Worm (Caenorhabditis elegans) whole organism, L3 larva: ENCODE results near the gene pdr-1.

Experiments used
- ZK546.5 ChIP-seq: sonication (generic microtip); optimal IDR thresholded peaks from 2 replicates; lab custom pipeline; 2017; ENCODE audit warnings: missing biosample characterization, missing genetic modification characterization
- aly-2 ChIP-seq: fragments of 150-350 bp; optimal IDR thresholded peaks from 2 replicates; lab custom pipeline; 2014; ENCODE audit warnings: missing biosample characterization, missing genetic modification characterization
- ama-1 ChIP-seq: fragments of 150-350 bp; optimal IDR thresholded peaks from 2 replicates; lab custom pipeline; 2018
- ceh-28 ChIP-seq: fragments of 150-350 bp; optimal IDR thresholded peaks from 2 replicates; lab custom pipeline; 2014; ENCODE audit warnings: missing biosample characterization, missing genetic modification reagents, missing genetic modification characterization
- ceh-82 ChIP-seq: fragments of 150-350 bp; optimal IDR thresholded peaks from 2 replicates; lab custom pipeline; 2014; ENCODE audit warnings: missing biosample characterization, missing genetic modification characterization
- daf-12 ChIP-seq: fragments of 150-350 bp; optimal IDR thresholded peaks from 2 replicates; lab custom pipeline; 2014; ENCODE audit warnings: missing biosample characterization, missing genetic modification reagents, missing genetic modification characterization
- egl-27 ChIP-seq: sonication (generic microtip); optimal IDR thresholded peaks from 4 replicates; lab custom pipeline; 2017; ENCODE audit warnings: missing biosample characterization, missing genetic modification reagents, missing genetic modification characterization
- elt-1 ChIP-seq: fragments of 150-350 bp; optimal IDR thresholded peaks from 2 replicates; lab custom pipeline; 2014; ENCODE audit warnings: missing biosample characterization, missing genetic modification characterization
- elt-2 ChIP-seq: sonication (generic microtip); optimal IDR thresholded peaks from 2 replicates; lab custom pipeline; 2016; ENCODE audit warnings: missing genetic modification reagents, mild to moderate bottlenecking, missing genetic modification characterization, missing compliant biosample characterization
- elt-3 ChIP-seq, 3 experiments: fragments of 150-350 bp in 1 of 3; sonication (generic microtip) in 2 of 3; optimal IDR thresholded peaks; 2 replicates in 2 of 3; 4 replicates in 1 of 3; lab custom pipeline; 2014 to 2017; ENCODE audit warnings: missing biosample characterization in 3 of 3, missing genetic modification characterization in 3 of 3
- eor-1 ChIP-seq, 2 experiments: fragments of 150-350 bp; optimal IDR thresholded peaks; 2 replicates each; lab custom pipeline; 2014 to 2018; ENCODE audit warnings: missing biosample characterization in 2 of 2, missing genetic modification characterization in 2 of 2
- fkh-2 ChIP-seq: fragments of 150-350 bp; optimal IDR thresholded peaks from 2 replicates; lab custom pipeline; 2014; ENCODE audit warnings: missing biosample characterization, missing genetic modification reagents, missing genetic modification characterization
- fos-1 ChIP-seq: fragments of 150-350 bp; optimal IDR thresholded peaks from 2 replicates; lab custom pipeline; 2014; ENCODE audit warnings: missing biosample characterization, missing genetic modification characterization
- hmg-11 ChIP-seq: sonication (generic microtip); optimal IDR thresholded peaks from 2 replicates; lab custom pipeline; 2016; ENCODE audit warnings: missing genetic modification characterization, missing compliant biosample characterization
- jun-1 ChIP-seq: fragments of 150-350 bp; optimal IDR thresholded peaks from 2 replicates; lab custom pipeline; 2014; ENCODE audit warnings: missing biosample characterization, missing genetic modification reagents, missing genetic modification characterization
- lin-15B ChIP-seq: fragments of 150-350 bp; optimal IDR thresholded peaks from 2 replicates; lab custom pipeline; 2014; ENCODE audit warnings: missing biosample characterization, missing genetic modification characterization
- lin-39 ChIP-seq: fragments of 150-350 bp; optimal IDR thresholded peaks from 2 replicates; lab custom pipeline; 2018; ENCODE audit warnings: missing biosample characterization, missing genetic modification reagents, missing genetic modification characterization
- lsy-12 ChIP-seq: sonication (generic microtip); optimal IDR thresholded peaks from 2 replicates; lab custom pipeline; 2016; ENCODE audit warnings: mild to moderate bottlenecking, missing genetic modification characterization, missing compliant biosample characterization
- mdl-1 ChIP-seq: fragments of 150-350 bp; optimal IDR thresholded peaks from 2 replicates; lab custom pipeline; 2014; ENCODE audit warnings: missing biosample characterization, missing genetic modification characterization
- mml-1 ChIP-seq: fragments of 150-350 bp; sonication (generic microtip); optimal IDR thresholded peaks from 3 replicates; lab custom pipeline; 2014; ENCODE audit warnings: missing biosample characterization, missing genetic modification characterization
- nfya-1 ChIP-seq: sonication (generic microtip); optimal IDR thresholded peaks from 2 replicates; lab custom pipeline; 2017; ENCODE audit warnings: missing genetic modification characterization, mild to moderate bottlenecking, missing compliant biosample characterization, antibody characterized with exemption, moderate library complexity; ENCODE audit not compliant: insufficient read depth
- nhr-11 ChIP-seq: fragments of 150-350 bp; optimal IDR thresholded peaks from 2 replicates; lab custom pipeline; 2014; ENCODE audit warnings: missing biosample characterization, missing genetic modification characterization
- nhr-23 ChIP-seq: fragments of 150-350 bp; optimal IDR thresholded peaks from 2 replicates; lab custom pipeline; 2014; ENCODE audit warnings: missing biosample characterization, missing genetic modification reagents, missing genetic modification characterization
- nhr-43 ChIP-seq: sonication (generic microtip); optimal IDR thresholded peaks from 2 replicates; lab custom pipeline; 2016; ENCODE audit warnings: mild to moderate bottlenecking, missing genetic modification characterization, missing compliant biosample characterization; ENCODE audit not compliant: poor library complexity, severe bottlenecking
- nhr-67 ChIP-seq: fragments of 150-350 bp; optimal IDR thresholded peaks from 2 replicates; lab custom pipeline; 2014; ENCODE audit warnings: missing biosample characterization, missing genetic modification characterization
- nhr-76 ChIP-seq: fragments of 150-350 bp; sonication (generic microtip); optimal IDR thresholded peaks from 5 replicates; lab custom pipeline; 2014; ENCODE audit warnings: missing biosample characterization, missing genetic modification characterization
- nhr-77 ChIP-seq: fragments of 150-350 bp; optimal IDR thresholded peaks from 2 replicates; lab custom pipeline; 2014; ENCODE audit warnings: missing biosample characterization, missing genetic modification characterization
- pha-4 ChIP-seq: fragments of 150-350 bp; optimal IDR thresholded peaks from 2 replicates; lab custom pipeline; 2014; ENCODE audit warnings: missing biosample characterization, missing genetic modification reagents, missing genetic modification characterization
- pqm-1 ChIP-seq: fragments of 150-350 bp; optimal IDR thresholded peaks from 2 replicates; lab custom pipeline; 2017; ENCODE audit warnings: missing biosample characterization, missing genetic modification characterization, inconsistent platforms
- skn-1 ChIP-seq: fragments of 150-350 bp; optimal IDR thresholded peaks from 2 replicates; lab custom pipeline; 2014; ENCODE audit warnings: missing biosample characterization, missing genetic modification characterization
- snpc-4 ChIP-seq: fragments of 150-350 bp; optimal IDR thresholded peaks from 2 replicates; lab custom pipeline; 2014; ENCODE audit warnings: missing biosample characterization, missing genetic modification characterization
- tbx-2 ChIP-seq: sonication (generic microtip); optimal IDR thresholded peaks from 2 replicates; lab custom pipeline; 2016; ENCODE audit warnings: mild to moderate bottlenecking, missing genetic modification characterization, missing compliant biosample characterization
- unc-39 ChIP-seq: sonication (generic microtip); optimal IDR thresholded peaks from 4 replicates; lab custom pipeline; 2017; ENCODE audit warnings: missing biosample characterization, missing genetic modification characterization
- zag-1 ChIP-seq: fragments of 150-350 bp; optimal IDR thresholded peaks from 2 replicates; lab custom pipeline; 2014; ENCODE audit warnings: missing biosample characterization, missing genetic modification characterization
- ztf-11 ChIP-seq: fragments of 150-350 bp; optimal IDR thresholded peaks from 2 replicates; lab custom pipeline; 2014; ENCODE audit warnings: missing biosample characterization, missing genetic modification characterization
- ztf-4 ChIP-seq: fragments of 150-350 bp; optimal IDR thresholded peaks from 2 replicates; lab custom pipeline; 2014; ENCODE audit warnings: missing biosample characterization, missing genetic modification characterization

pdr-1 gene

ce11 chrIII:13762046-13762445 lies 9.3 kb upstream of the pdr-1 start, which contains the start of gene dbn-1:
TSS of gene dbn-1 (minus strand) at chrIII:13762069.
- no peak for TF ChIP-seq hmg-11 (tag; lab: Kevin White, UChicago)
- no peak for TF ChIP-seq pha-4 (tag; lab: Kevin White, UChicago)
- peak; percentile 63 for TF ChIP-seq pqm-1
- TF ChIP-seq tbx-2 (tag; lab: Kevin White, UChicago): no peak
- no peak for TF ChIP-seq nhr-77 (tag; lab: Kevin White, UChicago)
- TF ChIP-seq mml-1 (tag; lab: Kevin White, UChicago): no peak
- no peak for TF ChIP-seq nhr-76 (tag; lab: Kevin White, UChicago)
- no peak for TF ChIP-seq lin-15B
- TF ChIP-seq ceh-82 (tag; lab: Kevin White, UChicago): no peak
- TF ChIP-seq nhr-23 (tag; lab: Kevin White, UChicago): peak; percentile 24
- no peak for TF ChIP-seq aly-2
- peak; percentile 76 for TF ChIP-seq elt-2 (tag; lab: Kevin White, UChicago)
- peak; percentile 12 for TF ChIP-seq jun-1 (tag; lab: Kevin White, UChicago)

- TF ChIP-seq daf-12 (tag; lab: Kevin White, UChicago) (no peak), snpc-4 (peak; percentile 19), elt-3 (tag; optimal IDR thresholded peaks at IDR 0.05; lab: Kevin White, UChicago) (peak in 1 of 3 experiments; percentile 7), unc-39 (tag; lab: Kevin White, UChicago) (no peak), elt-2 (tag; lab: Kevin White, UChicago) (peak; percentile 8), nhr-67 (no peak), jun-1 (tag; lab: Kevin White, UChicago) (peak; percentile 42), ceh-28 (tag; lab: Kevin White, UChicago) (no peak), elt-1 (tag; lab: Kevin White, UChicago) (no peak), egl-27 (tag; lab: Kevin White, UChicago) (peak; percentile 10), lin-39 (tag; lab: Kevin White, UChicago) (peak; percentile 19), pqm-1 (peak; percentile 44), nhr-23 (tag; lab: Kevin White, UChicago) (peak; percentile 56), pha-4 (tag; lab: Kevin White, UChicago) (peak; percentile 54), eor-1 (tag; optimal IDR thresholded peaks at IDR 0.05; lab: Kevin White, UChicago) (no peak), nhr-43 (peak; percentile 80), ztf-4 (no peak), fkh-2 (tag; lab: Kevin White, UChicago) (no peak), hmg-11 (tag; lab: Kevin White, UChicago) (peak; percentile 68), ama-1 (lab: Kevin White, UChicago) (peak; percentile 57), nfya-1 (tag; lab: Kevin White, UChicago) (peak; percentile 45), mdl-1 (tag; lab: Kevin White, UChicago) (no peak), ZK546.5 (tag; lab: Kevin White, UChicago) (no peak), fos-1 (tag; lab: Kevin White, UChicago) (no peak), tbx-2 (tag; lab: Kevin White, UChicago) (no peak), ztf-11 (tag; lab: Kevin White, UChicago) (no peak)
- TF ChIP-seq, all 47 proteins: peak for 13
These were observed 7.8 kb upstream of the pdr-1 start for ce11 chrIII:13763260-13764112.

ce11 chrIII:13765782-13766181 lies 5.5 kb upstream of the pdr-1 start:
- TF ChIP-seq tbx-2 (tag; lab: Kevin White, UChicago) (no peak), skn-1 (tag; lab: Kevin White, UChicago) (no peak), jun-1 (tag; lab: Kevin White, UChicago) (no peak), ztf-4 (no peak), elt-1 (tag; lab: Kevin White, UChicago) (no peak), lsy-12 (tag; lab: Kevin White, UChicago) (no peak), elt-3 (tag; optimal IDR thresholded peaks at IDR 0.05; lab: Kevin White, UChicago) (no peak), zag-1 (tag; lab: Kevin White, UChicago) (no peak), pha-4 (tag; lab: Kevin White, UChicago) (no peak), ztf-11 (tag; lab: Kevin White, UChicago) (no peak), nhr-11 (tag; lab: Kevin White, UChicago) (no peak), nhr-67 (no peak), lin-15B (no peak), elt-2 (tag; lab: Kevin White, UChicago) (no peak), egl-27 (tag; lab: Kevin White, UChicago) (no peak), mdl-1 (tag; lab: Kevin White, UChicago) (no peak), ZK546.5 (tag; lab: Kevin White, UChicago) (no peak)
